Worm (Caenorhabditis elegans): ENCODE data around the gene tbx-2.

tbx-2 gene

ce11 chrIII:5089489-5089888 lies 46.6 kb downstream of the tbx-2 start:
- TF ChIP-seq mep-1 (tag; optimal IDR thresholded peaks at IDR 0.05) (no peak), elt-1 (tag; optimal IDR thresholded peaks at IDR 0.05; ENCODE audit: borderline replicate concordance, insufficient read depth) (no peak), blmp-1 (tag; optimal IDR thresholded peaks at IDR 0.05) (no peak), flh-1 (GFP tag; optimal IDR thresholded peaks at IDR 0.05) (no peak)

ce11 chrIII:5085529-5085928 lies 50.6 kb downstream of the tbx-2 start, which contains the start of gene cah-1:
cah-1 (minus strand) TSS chrIII:5085629.
- TF ChIP-seq ces-1 (GFP tag; optimal IDR thresholded peaks at IDR 0.05) (peak; percentile 0), sptf-1 (tag; optimal IDR thresholded peaks at IDR 0.05) (no peak), flh-1 (GFP tag; optimal IDR thresholded peaks at IDR 0.05) (no peak), mab-5 (tag; optimal IDR thresholded peaks at IDR 0.05) (no peak), sem-2 (GFP tag; optimal IDR thresholded peaks at IDR 0.05) (no peak)

DNA sequence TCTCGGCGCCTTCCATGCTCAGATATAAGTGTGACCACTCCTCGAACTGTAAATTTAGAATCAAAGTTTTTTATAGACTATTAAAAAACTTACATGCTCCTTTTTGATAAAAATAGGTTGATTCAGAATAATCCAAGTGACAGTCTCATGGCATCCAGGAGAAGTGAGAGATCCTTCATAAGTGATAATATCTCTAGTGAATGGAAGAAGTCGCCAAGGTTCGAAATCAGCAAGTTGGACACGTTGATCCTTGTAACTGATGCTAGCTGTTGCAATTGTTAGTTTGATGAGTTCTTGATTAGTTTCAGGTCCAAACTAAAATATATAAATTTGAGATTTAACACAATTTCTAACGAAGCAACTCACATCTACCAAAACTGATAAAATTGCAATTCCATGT lies 52.8 kb downstream of the tbx-2 start:
- TF ChIP-seq pha-4 (tag; optimal IDR thresholded peaks at IDR 0.05) (no peak), hlh-1 (tag; optimal IDR thresholded peaks at IDR 0.05) (no peak), ceh-39 (tag; optimal IDR thresholded peaks at IDR 0.05) (no peak), sptf-1 (tag; optimal IDR thresholded peaks at IDR 0.05) (no peak), blmp-1 (tag; optimal IDR thresholded peaks at IDR 0.05) (no peak), lsy-2 (tag; optimal IDR thresholded peaks at IDR 0.05) (no peak), elt-1 (tag; optimal IDR thresholded peaks at IDR 0.05; ENCODE audit: borderline replicate concordance, insufficient read depth) (no peak), sem-2 (GFP tag; optimal IDR thresholded peaks at IDR 0.05) (no peak), mep-1 (tag; optimal IDR thresholded peaks at IDR 0.05) (no peak)

DNA sequence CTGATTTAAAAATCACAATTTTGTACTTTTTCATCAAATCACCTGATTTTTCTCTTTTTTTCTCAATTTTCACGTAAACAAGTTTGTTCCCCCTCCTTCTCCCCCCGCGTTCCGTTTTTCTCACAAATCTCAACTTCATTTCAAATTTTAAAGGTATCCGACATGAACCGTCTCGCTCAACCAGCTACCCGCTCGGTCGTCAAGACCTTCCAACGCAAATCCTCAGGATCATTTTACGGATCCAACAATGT lies 54.6 kb downstream of the tbx-2 start, which contains the start of gene cox-6A:
TSS of gene cox-6A (plus strand) at position 152 of the 251 bp plus-strand sequence.
- no peak for TF ChIP-seq nhr-2 (tag; optimal IDR thresholded peaks at IDR 0.05)
- no peak for TF ChIP-seq blmp-1 (tag; optimal IDR thresholded peaks at IDR 0.05)
- TF ChIP-seq elt-3 (tag; optimal IDR thresholded peaks at IDR 0.05): no peak
- TF ChIP-seq nhr-76 (tag; optimal IDR thresholded peaks at IDR 0.05): no peak
- no peak for TF ChIP-seq elt-1 (tag; optimal IDR thresholded peaks at IDR 0.05; ENCODE audit: borderline replicate concordance, insufficient read depth)
- no peak for TF ChIP-seq unc-62 (GFP tag; optimal IDR thresholded peaks at IDR 0.05)
- no peak for TF ChIP-seq pha-4 (tag; optimal IDR thresholded peaks at IDR 0.05)
- no peak for TF ChIP-seq tbx-8 (GFP tag; optimal IDR thresholded peaks at IDR 0.05)
- TF ChIP-seq cnd-1 (tag; optimal IDR thresholded peaks at IDR 0.05): no peak
- TF ChIP-seq unc-39 (tag; optimal IDR thresholded peaks at IDR 0.05): no peak
- TF ChIP-seq ceh-43 (GFP tag; optimal IDR thresholded peaks at IDR 0.05): no peak
- no peak for TF ChIP-seq ham-2 (GFP tag; optimal IDR thresholded peaks at IDR 0.05)
- no peak for TF ChIP-seq sem-2 (GFP tag; optimal IDR thresholded peaks at IDR 0.05)
- no peak for TF ChIP-seq lsy-2 (tag; optimal IDR thresholded peaks at IDR 0.05)
- no peak for TF ChIP-seq mls-2 (tag; optimal IDR thresholded peaks at IDR 0.05)
- TF ChIP-seq hlh-1 (tag; optimal IDR thresholded peaks at IDR 0.05): no peak
- TF ChIP-seq nhr-12 (tag; optimal IDR thresholded peaks at IDR 0.05): no peak
- TF ChIP-seq ces-1 (GFP tag; optimal IDR thresholded peaks at IDR 0.05): no peak
